Fruit fly (Drosophila melanogaster) whole organism, embryonic: ENCODE data around the gene Pnn.

Experiments used
- Aef1 ChIP-seq: fragments of 200-800 bp; sonication (Bioruptor generic); IDR thresholded peaks from 3 replicates; pipeline ENCODE4 v1.3.6; 2022; ENCODE audit warnings: missing biosample characterization, missing genetic modification characterization
- Atf6 ChIP-seq: fragments of 200-800 bp; sonication (Bioruptor generic); IDR thresholded peaks from 2 replicates; pipeline ENCODE4 v1.3.6; 2022; ENCODE audit warnings: missing biosample characterization, missing genetic modification characterization
- Blimp-1 ChIP-seq: fragments of 200-800 bp; sonication (Bioruptor generic); optimal IDR thresholded peaks from 3 replicates; lab custom pipeline; 2018; ENCODE audit warnings: missing biosample characterization, missing genetic modification characterization, mild to moderate bottlenecking, moderate library complexity, missing genetic modification reagents
- BtbVII ChIP-seq: fragments of 200-800 bp; sonication (Bioruptor generic); optimal IDR thresholded peaks from 3 replicates; lab custom pipeline; 2017; ENCODE audit warnings: missing biosample characterization, mild to moderate bottlenecking, missing genetic modification characterization
- CG10321 ChIP-seq: fragments of 200-800 bp; sonication (Bioruptor generic); IDR thresholded peaks from 2 replicates; pipeline ENCODE4 v1.3.6; 2022; ENCODE audit warnings: missing biosample characterization, missing genetic modification characterization
- CG10959 ChIP-seq: fragments of 200-800 bp; sonication (Bioruptor generic); IDR thresholded peaks from 2 replicates; pipeline ENCODE4 v1.3.6; 2022; ENCODE audit warnings: missing biosample characterization, missing genetic modification characterization
- CG15269 ChIP-seq: fragments of 200-800 bp; sonication (Bioruptor generic); optimal IDR thresholded peaks from 2 replicates; lab custom pipeline; 2018; ENCODE audit warnings: missing biosample characterization, mild to moderate bottlenecking, missing genetic modification characterization, moderate library complexity
- CG17568 ChIP-seq: fragments of 200-800 bp; sonication (Bioruptor generic); optimal IDR thresholded peaks from 2 replicates; lab custom pipeline; 2018; ENCODE audit warnings: missing biosample characterization, mild to moderate bottlenecking, missing genetic modification characterization, moderate library complexity
- CG18619 ChIP-seq: fragments of 200-800 bp; sonication (Bioruptor generic); optimal IDR thresholded peaks from 3 replicates; lab custom pipeline; 2017; ENCODE audit warnings: missing biosample characterization, mild to moderate bottlenecking, missing genetic modification characterization
- CG30431 ChIP-seq: fragments of 200-800 bp; sonication (Bioruptor generic); optimal IDR thresholded peaks from 2 replicates; lab custom pipeline; 2017; ENCODE audit warnings: missing biosample characterization, missing genetic modification characterization
- CG6654 ChIP-seq: fragments of 200-800 bp; sonication (Bioruptor generic); optimal IDR thresholded peaks from 2 replicates; lab custom pipeline; 2017; ENCODE audit warnings: missing biosample characterization, mild to moderate bottlenecking, missing genetic modification characterization
- CG6765 ChIP-seq: fragments of 200-800 bp; sonication (Bioruptor generic); optimal IDR thresholded peaks from 3 replicates; lab custom pipeline; 2017; ENCODE audit warnings: missing biosample characterization, mild to moderate bottlenecking, missing genetic modification characterization
- CG7928 ChIP-seq: fragments of 200-800 bp; sonication (Bioruptor generic); optimal IDR thresholded peaks from 2 replicates; lab custom pipeline; 2017; ENCODE audit warnings: missing biosample characterization, mild to moderate bottlenecking, missing genetic modification characterization
- CG8281 ChIP-seq: fragments of 200-800 bp; sonication (Bioruptor generic); optimal IDR thresholded peaks from 2 replicates; lab custom pipeline; 2018; ENCODE audit warnings: missing biosample characterization, mild to moderate bottlenecking, missing genetic modification characterization, moderate library complexity
- CG8944 ChIP-seq: fragments of 200-800 bp; sonication (Bioruptor generic); optimal IDR thresholded peaks from 3 replicates; lab custom pipeline; 2016; ENCODE audit warnings: missing biosample characterization, missing genetic modification characterization
- D19A ChIP-seq: fragments of 200-800 bp; optimal IDR thresholded peaks from 3 replicates; lab custom pipeline; 2019; ENCODE audit warnings: missing biosample characterization, mild to moderate bottlenecking, missing genetic modification characterization, moderate library complexity
- Dad ChIP-seq: fragments of 200-800 bp; sonication (Bioruptor generic); optimal IDR thresholded peaks from 3 replicates; lab custom pipeline; 2016; ENCODE audit warnings: missing biosample characterization, missing genetic modification characterization
- Dek ChIP-seq: fragments of 200-800 bp; sonication (Bioruptor generic); optimal IDR thresholded peaks from 3 replicates; lab custom pipeline; 2019; ENCODE audit warnings: missing biosample characterization, mild to moderate bottlenecking, missing genetic modification characterization, moderate library complexity
- Hr3 ChIP-seq: fragments of 200-800 bp; sonication (Bioruptor generic); optimal IDR thresholded peaks from 3 replicates; lab custom pipeline; 2016; ENCODE audit warnings: missing biosample characterization, missing genetic modification characterization
- NK7.1 ChIP-seq: fragments of 200-800 bp; sonication (Bioruptor generic); optimal IDR thresholded peaks from 3 replicates; lab custom pipeline; 2016; ENCODE audit warnings: missing biosample characterization, missing genetic modification characterization
- Neu2 ChIP-seq: fragments of 200-800 bp; sonication (Bioruptor generic); optimal IDR thresholded peaks from 3 replicates; lab custom pipeline; 2016; ENCODE audit warnings: missing biosample characterization, missing genetic modification characterization, borderline replicate concordance
- Trl ChIP-seq, 3 experiments: fragments of >200 bp in 2 of 3; fragments of 200-800 bp in 1 of 3; sonication (Bioruptor generic) in 1 of 3; optimal IDR thresholded peaks; 2 replicates in 1 of 3; 3 replicates in 2 of 3; lab custom pipeline; 2016 to 2017; ENCODE audit warnings: missing biosample characterization in 1 of 3, missing genetic modification characterization in 1 of 3
- ac ChIP-seq: fragments of 200-800 bp; sonication (Bioruptor generic); optimal IDR thresholded peaks from 3 replicates; lab custom pipeline; 2017; ENCODE audit warnings: missing biosample characterization, mild to moderate bottlenecking, missing genetic modification characterization
- bbx ChIP-seq: fragments of 200-800 bp; sonication (Bioruptor generic); IDR thresholded peaks from 2 replicates; pipeline ENCODE4 v1.3.6; 2022; ENCODE audit warnings: missing biosample characterization, missing genetic modification characterization; ENCODE audit not compliant: partially characterized antibody
- caup ChIP-seq: fragments of 200-800 bp; sonication (Bioruptor generic); optimal IDR thresholded peaks from 3 replicates; lab custom pipeline; 2017; ENCODE audit warnings: missing biosample characterization, mild to moderate bottlenecking, missing genetic modification characterization, moderate library complexity; ENCODE audit not compliant: severe bottlenecking
- crc ChIP-seq: fragments of 200-800 bp; sonication (Bioruptor generic); optimal IDR thresholded peaks from 2 replicates; lab custom pipeline; 2016; ENCODE audit warnings: missing biosample characterization, missing genetic modification characterization
- fd96Cb ChIP-seq: fragments of 200-800 bp; sonication (Bioruptor generic); optimal IDR thresholded peaks from 2 replicates; lab custom pipeline; 2018; ENCODE audit warnings: missing biosample characterization, mild to moderate bottlenecking, missing genetic modification characterization, moderate library complexity
- fu2 ChIP-seq: fragments of 200-800 bp; sonication (Bioruptor generic); optimal IDR thresholded peaks from 2 replicates; lab custom pipeline; 2016; ENCODE audit warnings: missing biosample characterization, missing genetic modification characterization
- grau ChIP-seq: fragments of 200-800 bp; optimal IDR thresholded peaks from 3 replicates; lab custom pipeline; 2019; ENCODE audit warnings: missing biosample characterization, mild to moderate bottlenecking, missing genetic modification characterization, moderate library complexity
- hbn ChIP-seq: fragments of 200-800 bp; sonication (Bioruptor generic); IDR thresholded peaks from 2 replicates; pipeline ENCODE4 v1.3.6; 2022; ENCODE audit warnings: missing biosample characterization, missing genetic modification characterization; ENCODE audit not compliant: partially characterized antibody
- hth ChIP-seq: fragments of >200 bp; optimal IDR thresholded peaks from 2 replicates; lab custom pipeline; 2017; ENCODE audit warnings: inconsistent platforms
- ind ChIP-seq: fragments of 200-800 bp; sonication (Bioruptor generic); optimal IDR thresholded peaks from 3 replicates; lab custom pipeline; 2016; ENCODE audit warnings: missing biosample characterization, missing genetic modification characterization
- insv ChIP-seq, 2 experiments: fragments of 200-800 bp; sonication (Bioruptor generic); optimal IDR thresholded peaks; 3 replicates each; lab custom pipeline; 2016 to 2018; ENCODE audit warnings: missing biosample characterization in 2 of 2, missing genetic modification characterization in 2 of 2
- inv ChIP-seq: fragments of 200-800 bp; sonication (Bioruptor generic); IDR thresholded peaks from 2 replicates; pipeline ENCODE4 v1.3.6; 2022; ENCODE audit warnings: missing biosample characterization, missing genetic modification characterization; ENCODE audit not compliant: partially characterized antibody
- lbe ChIP-seq: fragments of 200-800 bp; sonication (Bioruptor generic); optimal IDR thresholded peaks from 2 replicates; lab custom pipeline; 2016; ENCODE audit warnings: missing biosample characterization, mild to moderate bottlenecking, missing genetic modification characterization
- lmd ChIP-seq: fragments of 200-800 bp; sonication (Bioruptor generic); IDR thresholded peaks from 2 replicates; pipeline ENCODE4 v1.3.6; 2022; ENCODE audit warnings: missing biosample characterization, missing genetic modification characterization
- luna ChIP-seq: fragments of 200-800 bp; sonication (Bioruptor generic); optimal IDR thresholded peaks from 2 replicates; lab custom pipeline; 2016; ENCODE audit warnings: missing biosample characterization, missing genetic modification characterization
- maf-S ChIP-seq: fragments of 200-800 bp; sonication (Bioruptor generic); optimal IDR thresholded peaks from 2 replicates; lab custom pipeline; 2016; ENCODE audit warnings: missing biosample characterization, missing genetic modification characterization
- odd ChIP-seq: fragments of 200-800 bp; sonication (Bioruptor generic); optimal IDR thresholded peaks from 2 replicates; lab custom pipeline; 2017; ENCODE audit warnings: missing biosample characterization, mild to moderate bottlenecking, missing genetic modification characterization
- onecut ChIP-seq: fragments of 200-800 bp; sonication (Bioruptor generic); IDR thresholded peaks from 2 replicates; pipeline ENCODE4 v1.3.6; 2022; ENCODE audit warnings: missing biosample characterization, missing genetic modification characterization
- slbo ChIP-seq: fragments of 200-800 bp; sonication (Bioruptor generic); IDR thresholded peaks from 2 replicates; pipeline ENCODE4 v1.3.6; 2022; ENCODE audit warnings: missing biosample characterization, missing genetic modification characterization
- sna ChIP-seq: fragments of 200-800 bp; sonication (Bioruptor generic); IDR thresholded peaks from 2 replicates; pipeline ENCODE4 v1.3.6; 2022; ENCODE audit warnings: missing biosample characterization, missing genetic modification characterization; ENCODE audit not compliant: partially characterized antibody
- sqz ChIP-seq: fragments of 200-800 bp; sonication (Bioruptor generic); optimal IDR thresholded peaks from 3 replicates; lab custom pipeline; 2018; ENCODE audit warnings: missing biosample characterization, mild to moderate bottlenecking, missing genetic modification characterization
- stwl ChIP-seq: fragments of 200-800 bp; sonication (Bioruptor generic); optimal IDR thresholded peaks from 3 replicates; lab custom pipeline; 2018; ENCODE audit warnings: missing biosample characterization, mild to moderate bottlenecking, missing genetic modification characterization, moderate library complexity
- tgo ChIP-seq: fragments of 200-800 bp; sonication (Bioruptor generic); IDR thresholded peaks from 3 replicates; pipeline ENCODE4 v1.3.6; 2022; ENCODE audit warnings: missing biosample characterization, missing genetic modification characterization
- tin ChIP-seq: fragments of 200-800 bp; sonication (Bioruptor generic); optimal IDR thresholded peaks from 3 replicates; lab custom pipeline; 2016; ENCODE audit warnings: missing biosample characterization, missing genetic modification characterization
- tx ChIP-seq: fragments of 200-800 bp; sonication (Bioruptor generic); optimal IDR thresholded peaks from 2 replicates; lab custom pipeline; 2016; ENCODE audit warnings: missing biosample characterization, missing genetic modification characterization
- vfl ChIP-seq: fragments of 200-800 bp; sonication (Bioruptor generic); optimal IDR thresholded peaks from 2 replicates; lab custom pipeline; 2016; ENCODE audit warnings: missing biosample characterization, missing genetic modification characterization
- wor ChIP-seq: fragments of 200-800 bp; sonication (Bioruptor generic); IDR thresholded peaks from 2 replicates; pipeline ENCODE4 v1.3.6; 2022; ENCODE audit warnings: missing biosample characterization, missing genetic modification characterization
- zfh2 ChIP-seq: fragments of 200-800 bp; sonication (Bioruptor generic); optimal IDR thresholded peaks from 2 replicates; lab custom pipeline; 2016; ENCODE audit warnings: missing biosample characterization, missing genetic modification characterization

Pnn gene

DNA sequence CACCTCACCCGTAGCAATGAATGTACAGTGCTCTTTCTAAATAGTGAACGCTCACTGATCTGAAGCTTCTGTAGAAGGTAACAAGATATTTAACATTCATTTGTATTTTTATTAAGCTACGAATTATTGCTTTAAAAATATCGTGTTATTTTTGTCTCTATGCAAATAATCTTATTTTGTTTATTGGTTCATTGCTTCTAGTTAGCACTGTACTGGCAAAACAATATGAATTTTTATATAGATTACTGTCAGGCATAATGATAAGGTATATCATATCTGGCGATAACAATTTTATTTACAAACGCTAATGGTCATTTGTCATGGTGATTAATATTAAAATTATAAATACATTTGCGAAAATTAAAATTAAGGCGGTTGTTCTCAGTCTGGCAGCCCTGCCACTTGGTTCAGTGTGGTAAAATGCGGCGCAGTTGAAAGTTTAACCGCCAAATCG is 30.8 kb downstream of the Pnn start, which contains the start of gene CG9471 (continued):
- TF ChIP-seq lbe: peak; percentile 96
- peak; percentile 80 for TF ChIP-seq sqz (GFP tag; lab: Kevin White, UChicago)
- TF ChIP-seq CG10321 (GFP tag; lab: Robert Waterston, UW): peak; percentile 67
- no peak for TF ChIP-seq CG17568 (GFP tag; lab: Kevin White, UChicago)
- no peak for TF ChIP-seq hth
- peak; percentile 72 for TF ChIP-seq CG30431
- TF ChIP-seq Neu2 (GFP tag; lab: Kevin White, UChicago): peak; percentile 65
- TF ChIP-seq Trl (optimal IDR thresholded peaks at IDR 0.05; lab: Kevin White, UChicago): no peak
- peak; percentile 93 for TF ChIP-seq Trl (GFP tag; optimal IDR thresholded peaks at IDR 0.05; lab: Kevin White, UChicago)
- peak; percentile 90 for TF ChIP-seq fu2
- peak; percentile 94 for TF ChIP-seq Atf6 (GFP tag; lab: Robert Waterston, UW)
- TF ChIP-seq insv (GFP tag; optimal IDR thresholded peaks at IDR 0.05; lab: Kevin White, UChicago): peak in 1 of 2 experiments; percentile 55
- peak; percentile 88 for TF ChIP-seq tin
- TF ChIP-seq sna (GFP tag; lab: Robert Waterston, UW): no peak
- TF ChIP-seq inv (GFP tag; lab: Robert Waterston, UW): no peak
- TF ChIP-seq ind (GFP tag; lab: Kevin White, UChicago): peak; percentile 93
- TF ChIP-seq CG8281 (tag; lab: Kevin White, UChicago): peak; percentile 68
- TF ChIP-seq tgo: peak; percentile 92
- TF ChIP-seq vfl (GFP tag; lab: Kevin White, UChicago): peak; percentile 82
- TF ChIP-seq caup: peak; percentile 87
- no peak for TF ChIP-seq hbn
- TF ChIP-seq Blimp-1: peak; percentile 89
- peak; percentile 81 for TF ChIP-seq CG10959
- peak; percentile 99 for TF ChIP-seq grau
- TF ChIP-seq slbo (GFP tag; lab: Robert Waterston, UW): peak; percentile 96
- TF ChIP-seq ac: peak; percentile 29
- TF ChIP-seq wor (GFP tag; lab: Robert Waterston, UW): peak; percentile 83
- TF ChIP-seq Aef1 (GFP tag; lab: Robert Waterston, UW): peak; percentile 91
- TF ChIP-seq Dad (GFP tag; lab: Kevin White, UChicago): peak; percentile 75
- TF ChIP-seq bbx (GFP tag; lab: Robert Waterston, UW): no peak
- peak; percentile 85 for TF ChIP-seq crc
- TF ChIP-seq zfh2 (GFP tag; lab: Kevin White, UChicago): peak; percentile 85
- peak; percentile 85 for TF ChIP-seq NK7.1 (GFP tag; lab: Kevin White, UChicago)
- TF ChIP-seq Hr3 (GFP tag; lab: Kevin White, UChicago): peak; percentile 91
- peak; percentile 84 for TF ChIP-seq CG18619 (GFP tag; lab: Kevin White, UChicago)
- peak; percentile 95 for TF ChIP-seq CG15269 (tag; lab: Kevin White, UChicago)
- TF ChIP-seq lmd: peak; percentile 92
- TF ChIP-seq CG6765: peak; percentile 88
- peak; percentile 33 for TF ChIP-seq stwl (tag; lab: Kevin White, UChicago)
- peak; percentile 72 for TF ChIP-seq luna
- peak; percentile 88 for TF ChIP-seq tx (GFP tag; lab: Kevin White, UChicago)
- peak; percentile 87 for TF ChIP-seq D19A (tag; lab: Kevin White, UChicago)
- TF ChIP-seq maf-S (GFP tag; lab: Kevin White, UChicago): peak; percentile 86
- TF ChIP-seq odd (GFP tag; lab: Kevin White, UChicago): peak; percentile 83
- TF ChIP-seq fd96Cb: peak; percentile 92
- peak; percentile 88 for TF ChIP-seq CG8944 (GFP tag; lab: Kevin White, UChicago)
- TF ChIP-seq CG7928 (GFP tag; lab: Kevin White, UChicago): peak; percentile 59
- TF ChIP-seq onecut (GFP tag; lab: Robert Waterston, UW): peak; percentile 80
- peak; percentile 89 for TF ChIP-seq BtbVII
- peak; percentile 90 for TF ChIP-seq Dek (tag; lab: Kevin White, UChicago)
- peak; percentile 78 for TF ChIP-seq CG6654 (GFP tag; lab: Kevin White, UChicago)
